Worm (Caenorhabditis elegans): ENCODE data around the gene M01F1.4.

DNA sequence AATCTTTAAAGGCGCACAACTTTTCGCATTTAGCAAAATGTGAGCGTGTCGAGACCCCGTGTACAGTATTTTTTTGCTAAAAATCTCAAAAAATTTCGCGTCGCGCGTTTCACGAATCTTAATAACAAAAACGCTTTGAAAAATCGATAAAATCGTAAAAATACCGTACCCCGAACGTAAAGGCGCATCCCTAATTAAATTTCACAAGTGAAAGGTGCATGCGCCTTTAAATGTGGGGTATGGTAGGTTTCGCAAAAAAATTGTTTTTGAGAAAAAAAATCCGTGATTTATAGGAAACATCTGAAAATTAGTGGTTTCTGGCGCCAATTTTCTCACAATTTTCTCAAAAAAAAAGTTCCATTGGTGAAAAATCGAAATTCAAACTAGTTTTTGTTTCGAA is 24.4 kb upstream of the M01F1.4 start:
- TF ChIP-seq him-1 (tag; optimal IDR thresholded peaks at IDR 0.05) (no peak), egl-44 (GFP tag; IDR thresholded peaks at IDR 0.05) (no peak), nhr-90 (tag; optimal IDR thresholded peaks at IDR 0.05) (no peak), lin-35 (GFP tag; optimal IDR thresholded peaks at IDR 0.05) (no peak), B0019.2 (GFP tag; conservative IDR thresholded peaks at IDR 0.05) (no peak), xnd-1 (tag; optimal IDR thresholded peaks at IDR 0.05) (peak; percentile 84)
